Fruit fly (Drosophila melanogaster) whole organism, adult: ENCODE measurements around the gene CG14238.

Experiments used
- CG11617 ChIP-seq: fragments of 200-800 bp; sonication (Bioruptor generic); optimal IDR thresholded peaks from 2 replicates; lab custom pipeline; 2017; ENCODE audit warnings: mild to moderate bottlenecking, missing biosample characterization, missing genetic modification reagents, missing genetic modification characterization
- CG14711 ChIP-seq: fragments of 200-800 bp; sonication (Bioruptor generic); optimal IDR thresholded peaks from 2 replicates; lab custom pipeline; 2018; ENCODE audit warnings: missing biosample characterization, mild to moderate bottlenecking, missing genetic modification characterization, moderate library complexity
- CG1620 ChIP-seq: fragments of 200-800 bp; sonication (Bioruptor generic); optimal IDR thresholded peaks from 2 replicates; lab custom pipeline; 2016; ENCODE audit warnings: missing biosample characterization, missing genetic modification characterization
- CG7045 ChIP-seq: fragments of 200-800 bp; sonication (Bioruptor generic); optimal IDR thresholded peaks from 2 replicates; lab custom pipeline; 2017; ENCODE audit warnings: missing biosample characterization, mild to moderate bottlenecking, missing genetic modification characterization
- CG7101 ChIP-seq: fragments of 200-800 bp; sonication (Bioruptor generic); optimal IDR thresholded peaks from 2 replicates; lab custom pipeline; 2018; ENCODE audit warnings: missing biosample characterization, mild to moderate bottlenecking, missing genetic modification characterization, moderate library complexity
- Mnt ChIP-seq: fragments of 200-800 bp; sonication (Bioruptor generic); optimal IDR thresholded peaks from 2 replicates; lab custom pipeline; 2016; ENCODE audit warnings: missing biosample characterization, mild to moderate bottlenecking, missing genetic modification characterization
- cnc ChIP-seq, 2 experiments: fragments of >200 bp; optimal IDR thresholded peaks; 2 replicates each; lab custom pipeline; 2017
- kay ChIP-seq: fragments of 200-800 bp; sonication (Bioruptor generic); peaks from one replicate; lab custom pipeline; 2016; ENCODE audit warnings: missing biosample characterization, missing genetic modification characterization, borderline replicate concordance
- ovo ChIP-seq: fragments of 200-800 bp; sonication (Bioruptor generic); optimal IDR thresholded peaks from 2 replicates; lab custom pipeline; 2016; ENCODE audit warnings: missing biosample characterization, missing genetic modification characterization
- pad ChIP-seq: fragments of 200-800 bp; sonication (Bioruptor generic); optimal IDR thresholded peaks from 3 replicates; lab custom pipeline; 2017; ENCODE audit warnings: missing biosample characterization, missing genetic modification characterization, mild to moderate bottlenecking, moderate library complexity, missing genetic modification reagents
- toe ChIP-seq: fragments of 200-800 bp; sonication (Bioruptor generic); optimal IDR thresholded peaks from 2 replicates; lab custom pipeline; 2016; ENCODE audit warnings: missing biosample characterization, missing genetic modification characterization

DNA sequence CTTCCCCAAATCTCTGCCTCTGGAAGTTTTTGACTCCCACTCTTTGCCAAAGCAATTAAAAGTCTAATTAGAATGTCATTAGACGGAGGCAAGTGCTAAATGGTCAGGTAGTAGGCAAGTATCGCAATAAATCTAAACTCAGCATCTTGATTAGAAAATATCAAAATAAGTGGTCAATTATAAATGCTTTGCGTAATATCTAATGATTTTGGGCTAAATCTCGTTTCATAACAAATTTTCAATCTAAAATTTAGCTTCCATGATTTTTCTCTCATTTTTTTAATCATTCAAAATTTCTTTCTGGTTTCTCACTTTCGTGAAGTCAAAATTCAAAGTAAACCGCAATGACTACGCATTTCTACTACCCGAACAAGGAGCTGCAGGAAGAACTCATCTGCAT lies 44.3 kb upstream of the CG14238 start, which contains the start of gene Ald2:
- TF ChIP-seq Mnt (GFP tag; lab: Kevin White, UChicago) (no peak), CG7045 (no peak), CG1620 (GFP tag; lab: Kevin White, UChicago) (no peak), toe (no peak), CG7101 (no peak), cnc (optimal IDR thresholded peaks at IDR 0.05; lab: Kevin White, UChicago) (no peak), kay (no peak), CG11617 (GFP tag; lab: Kevin White, UChicago) (no peak), pad (GFP tag; lab: Kevin White, UChicago) (no peak), CG14711 (tag; lab: Kevin White, UChicago) (no peak), ovo (GFP tag; lab: Kevin White, UChicago) (no peak)
